Worm (Caenorhabditis elegans): ENCODE results near the gene F58F12.12.

The F58F12.12 gene

DNA sequence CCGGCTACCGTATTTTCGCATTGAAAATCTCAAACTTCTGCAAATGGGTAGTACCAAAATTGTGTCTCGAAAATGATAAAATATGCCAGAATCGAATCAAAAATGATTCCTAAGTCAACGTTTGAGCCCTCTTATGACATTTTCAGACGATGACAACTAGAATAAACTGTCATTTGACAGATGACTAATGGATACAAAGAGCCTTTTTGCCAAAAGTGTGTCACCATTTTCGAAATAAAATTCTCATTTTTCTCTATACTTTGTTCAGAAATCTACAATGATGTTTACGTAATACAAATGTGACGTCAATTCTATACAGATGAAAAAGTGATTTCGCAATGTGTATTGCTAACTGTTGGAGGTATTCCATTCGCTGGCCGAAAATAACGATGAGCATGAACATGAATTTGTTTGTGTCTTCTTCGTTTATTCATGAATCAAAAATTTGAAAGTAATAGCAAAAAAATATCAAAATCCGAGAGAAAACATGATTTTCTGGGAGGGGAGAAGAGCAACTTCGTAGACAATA is 34.4 kb upstream of the F58F12.12 start (continued):
- TF ChIP-seq egl-27 (tag; optimal IDR thresholded peaks at IDR 0.05) (no peak), lir-3 (tag; optimal IDR thresholded peaks at IDR 0.05; ENCODE audit: poor library complexity) (peak; percentile 48), zip-4 (GFP tag; optimal IDR thresholded peaks at IDR 0.05) (peak; percentile 63), efl-1 (optimal IDR thresholded peaks at IDR 0.05) (peak; percentile 16 to 57), efl-1 (GFP tag; optimal IDR thresholded peaks at IDR 0.05 in 1 of 2) (no peak), hpl-2 (GFP tag; optimal IDR thresholded peaks at IDR 0.05) (peak; percentile 80), ceh-90 (tag; optimal IDR thresholded peaks at IDR 0.05) (no peak), blmp-1 (tag; optimal IDR thresholded peaks at IDR 0.05) (no peak), vab-15 (tag; optimal IDR thresholded peaks at IDR 0.05) (no peak), mab-9 (GFP tag; IDR thresholded peaks at IDR 0.05) (no peak), hlh-4 (tag; optimal IDR thresholded peaks at IDR 0.05) (no peak), ceh-63 (GFP tag; optimal IDR thresholded peaks at IDR 0.05) (no peak), tlp-1 (tag; optimal IDR thresholded peaks at IDR 0.05) (no peak), unc-30 (tag; optimal IDR thresholded peaks at IDR 0.05) (no peak), elt-3 (tag; optimal IDR thresholded peaks at IDR 0.05) (peak in 2 of 6 experiments; percentile 12 to 75), aha-1 (tag; optimal IDR thresholded peaks at IDR 0.05) (no peak), tbx-2 (tag; optimal IDR thresholded peaks at IDR 0.05) (no peak), grh-1 (GFP tag; IDR thresholded peaks at IDR 0.05) (0 out of 2 replicates have a peak, but pooled peaks have one; percentile 13), ceh-88 (GFP tag; IDR thresholded peaks at IDR 0.05) (peak; percentile 32; the same call in 1 of the 2 replicates), sup-37 (GFP tag; optimal IDR thresholded peaks at IDR 0.05) (no peak), nhr-77 (tag; optimal IDR thresholded peaks at IDR 0.05) (no peak), C34B4.2 (tag; optimal IDR thresholded peaks at IDR 0.05) (no peak), F16B12.6 (tag; optimal IDR thresholded peaks at IDR 0.05) (no peak), mdl-1 (tag; optimal IDR thresholded peaks at IDR 0.05) (peak in 1 of 2 experiments; percentile 5), hlh-17 (GFP tag; optimal IDR thresholded peaks at IDR 0.05; ENCODE audit: borderline replicate concordance) (no peak), nhr-12 (tag; optimal IDR thresholded peaks at IDR 0.05) (no peak), nhr-47 (tag; optimal IDR thresholded peaks at IDR 0.05) (peak; percentile 61), lin-13 (GFP tag; optimal IDR thresholded peaks at IDR 0.05) (peak; percentile 64), dsc-1 (tag; optimal IDR thresholded peaks at IDR 0.05) (no peak), lin-15B (tag; optimal IDR thresholded peaks at IDR 0.05) (no peak), snu-23 (GFP tag; optimal IDR thresholded peaks at IDR 0.05) (peak; percentile 70), nhr-237 (tag; optimal IDR thresholded peaks at IDR 0.05) (no peak), nhr-76 (tag; optimal IDR thresholded peaks at IDR 0.05) (no peak), mep-1 (tag; optimal IDR thresholded peaks at IDR 0.05) (peak; percentile 63), nhr-11 (tag; optimal IDR thresholded peaks at IDR 0.05) (no peak), nhr-20 (tag; optimal IDR thresholded peaks at IDR 0.05) (peak; percentile 56), C16A3.4 (tag; optimal IDR thresholded peaks at IDR 0.05) (peak; percentile 68), nhr-84 (tag; optimal IDR thresholded peaks at IDR 0.05) (no peak), pax-3 (tag; optimal IDR thresholded peaks at IDR 0.05) (peak; percentile 68), unc-86 (tag; optimal IDR thresholded peaks at IDR 0.05) (no peak), Y116A8C.19 (tag; optimal IDR thresholded peaks at IDR 0.05; ENCODE audit: borderline replicate concordance) (no peak), nhr-71 (tag; optimal IDR thresholded peaks at IDR 0.05) (peak; percentile 83), nhr-19 (GFP tag; conservative IDR thresholded peaks at IDR 0.05) (peak; percentile 66), ztf-11 (tag; optimal IDR thresholded peaks at IDR 0.05) (no peak)
